Fruit fly (Drosophila melanogaster) whole organism, embryonic: ENCODE data around the gene CG5056.

Experiments
- Ada2b ChIP-seq: fragments of 200-800 bp; sonication (Bioruptor generic); IDR thresholded peaks from 2 replicates; pipeline ENCODE4 v1.3.6; 2022; ENCODE audit warnings: missing biosample characterization, missing genetic modification characterization
- Atf3 ChIP-seq: fragments of 200-800 bp; sonication (Bioruptor generic); optimal IDR thresholded peaks from 3 replicates; lab custom pipeline; 2016; ENCODE audit warnings: missing biosample characterization, missing genetic modification characterization
- B-H1 ChIP-seq: fragments of 200-800 bp; sonication (Bioruptor generic); IDR thresholded peaks from 3 replicates; pipeline ENCODE4 v1.3.6; 2022; ENCODE audit warnings: missing biosample characterization, missing genetic modification characterization
- CG10366 ChIP-seq: fragments of 200-800 bp; sonication (Bioruptor generic); IDR thresholded peaks from 2 replicates; pipeline ENCODE4 v1.3.6; 2022; ENCODE audit warnings: missing biosample characterization, missing genetic modification characterization
- CG10565 ChIP-seq: fragments of 200-800 bp; sonication (Bioruptor generic); optimal IDR thresholded peaks from 3 replicates; lab custom pipeline; 2016; ENCODE audit warnings: missing biosample characterization, mild to moderate bottlenecking, missing genetic modification characterization
- CG11456 ChIP-seq: fragments of 200-800 bp; sonication (Bioruptor generic); IDR thresholded peaks from 3 replicates; pipeline ENCODE4 v1.3.6; 2022; ENCODE audit warnings: missing biosample characterization, missing genetic modification characterization
- CG12071 ChIP-seq: fragments of 200-800 bp; sonication (Bioruptor generic); optimal IDR thresholded peaks from 3 replicates; lab custom pipeline; 2018; ENCODE audit warnings: missing biosample characterization, mild to moderate bottlenecking, missing genetic modification characterization
- CG14860 ChIP-seq: fragments of 200-800 bp; sonication (Bioruptor generic); IDR thresholded peaks from 3 replicates; pipeline ENCODE4 v1.3.6; 2022; ENCODE audit warnings: missing biosample characterization, missing genetic modification characterization; ENCODE audit not compliant: partially characterized antibody
- CG15011 ChIP-seq: fragments of 200-800 bp; sonication (Bioruptor generic); optimal IDR thresholded peaks from 3 replicates; lab custom pipeline; 2018; ENCODE audit warnings: missing biosample characterization, mild to moderate bottlenecking, missing genetic modification characterization
- CG15479 ChIP-seq: fragments of 200-800 bp; sonication (Bioruptor generic); optimal IDR thresholded peaks from 3 replicates; lab custom pipeline; 2019; ENCODE audit warnings: missing biosample characterization, mild to moderate bottlenecking, missing genetic modification characterization, moderate library complexity
- CG17186 ChIP-seq: fragments of 200-800 bp; sonication (Bioruptor generic); optimal IDR thresholded peaks from 3 replicates; lab custom pipeline; 2017; ENCODE audit warnings: missing biosample characterization, missing genetic modification reagents, missing genetic modification characterization
- CG2199 ChIP-seq: fragments of 200-800 bp; sonication (Bioruptor generic); IDR thresholded peaks from 3 replicates; pipeline ENCODE4 v1.3.6; 2022; ENCODE audit warnings: missing biosample characterization, missing genetic modification characterization
- CG33557 ChIP-seq: fragments of 200-800 bp; sonication (Bioruptor generic); optimal IDR thresholded peaks from 2 replicates; lab custom pipeline; 2019; ENCODE audit warnings: missing biosample characterization, mild to moderate bottlenecking, missing genetic modification characterization, moderate library complexity
- CG3407 ChIP-seq: fragments of 200-800 bp; sonication (Bioruptor generic); optimal IDR thresholded peaks from 2 replicates; lab custom pipeline; 2018; ENCODE audit warnings: missing biosample characterization, mild to moderate bottlenecking, missing genetic modification characterization
- CG34376 ChIP-seq: fragments of 200-800 bp; sonication (Bioruptor generic); optimal IDR thresholded peaks from 2 replicates; lab custom pipeline; 2018; ENCODE audit warnings: missing biosample characterization, mild to moderate bottlenecking, missing genetic modification characterization
- CG34422 ChIP-seq: fragments of 200-800 bp; sonication (Bioruptor generic); IDR thresholded peaks from 3 replicates; pipeline ENCODE4 v1.3.6; 2022; ENCODE audit warnings: missing biosample characterization, missing genetic modification characterization
- CG3995 ChIP-seq: fragments of 200-800 bp; sonication (Bioruptor generic); optimal IDR thresholded peaks from 3 replicates; lab custom pipeline; 2016; ENCODE audit warnings: missing biosample characterization, missing genetic modification characterization
- CG42726 ChIP-seq: fragments of 200-800 bp; sonication (Bioruptor generic); IDR thresholded peaks from 2 replicates; pipeline ENCODE4 v1.3.6; 2022; ENCODE audit warnings: missing biosample characterization, missing genetic modification characterization; ENCODE audit not compliant: partially characterized antibody
- CG5245 ChIP-seq: fragments of 200-800 bp; sonication (Bioruptor generic); optimal IDR thresholded peaks from 3 replicates; lab custom pipeline; 2016; ENCODE audit warnings: missing biosample characterization, missing genetic modification characterization
- CG6272 ChIP-seq: fragments of 200-800 bp; sonication (Bioruptor generic); IDR thresholded peaks from 2 replicates; pipeline ENCODE4 v1.3.6; 2022; ENCODE audit warnings: missing biosample characterization, missing genetic modification characterization
- CG6791 ChIP-seq: fragments of 200-800 bp; sonication (Bioruptor generic); IDR thresholded peaks from 3 replicates; pipeline ENCODE4 v1.3.6; 2022; ENCODE audit warnings: missing biosample characterization, missing genetic modification characterization; ENCODE audit not compliant: partially characterized antibody
- CG7786 ChIP-seq: fragments of 200-800 bp; sonication (Bioruptor generic); optimal IDR thresholded peaks from 2 replicates; lab custom pipeline; 2016; ENCODE audit warnings: missing biosample characterization, missing genetic modification characterization
- CG8290 ChIP-seq, 3 experiments: fragments of 200-800 bp; sonication (Bioruptor generic); optimal IDR thresholded peaks; 2 replicates each; lab custom pipeline; 2016 to 2019; ENCODE audit warnings: missing biosample characterization in 3 of 3, missing genetic modification characterization in 3 of 3, mild to moderate bottlenecking in 2 of 3, moderate library complexity in 1 of 3
- CG8924 ChIP-seq: fragments of 200-800 bp; optimal IDR thresholded peaks from 3 replicates; lab custom pipeline; 2019; ENCODE audit warnings: missing biosample characterization, mild to moderate bottlenecking, missing genetic modification characterization, moderate library complexity
- Camta ChIP-seq: fragments of 200-800 bp; sonication (Bioruptor generic); optimal IDR thresholded peaks from 2 replicates; lab custom pipeline; 2016; ENCODE audit warnings: missing biosample characterization, missing genetic modification characterization
- Dbx ChIP-seq: fragments of 200-800 bp; sonication (Bioruptor generic); IDR thresholded peaks from 3 replicates; pipeline ENCODE4 v1.3.6; 2022; ENCODE audit warnings: missing biosample characterization, missing genetic modification characterization
- Dll ChIP-seq: fragments of 200-800 bp; sonication (Bioruptor generic); IDR thresholded peaks from 4 replicates; pipeline ENCODE4 v1.3.6; 2022; ENCODE audit warnings: missing biosample characterization, missing genetic modification characterization; ENCODE audit not compliant: partially characterized antibody
- Doc3 ChIP-seq: fragments of 200-800 bp; sonication (Bioruptor generic); IDR thresholded peaks from 3 replicates; pipeline ENCODE4 v1.3.6; 2022; ENCODE audit warnings: missing biosample characterization, missing genetic modification characterization; ENCODE audit not compliant: partially characterized antibody
- Ets97D ChIP-seq: fragments of 200-800 bp; sonication (Bioruptor generic); optimal IDR thresholded peaks from 3 replicates; lab custom pipeline; 2016; ENCODE audit warnings: missing biosample characterization, missing genetic modification characterization
- Hey ChIP-seq: fragments of 200-800 bp; sonication (Bioruptor generic); optimal IDR thresholded peaks from 3 replicates; lab custom pipeline; 2018; ENCODE audit warnings: missing biosample characterization, mild to moderate bottlenecking, missing genetic modification characterization
- Nf-YC ChIP-seq: fragments of 200-800 bp; optimal IDR thresholded peaks from 3 replicates; lab custom pipeline; 2019; ENCODE audit warnings: missing biosample characterization, mild to moderate bottlenecking, missing genetic modification characterization, moderate library complexity
- Oaz ChIP-seq: fragments of 200-800 bp; sonication (Bioruptor generic); IDR thresholded peaks from 2 replicates; pipeline ENCODE4 v1.3.6; 2022; ENCODE audit warnings: missing biosample characterization, missing genetic modification characterization
- Poxn ChIP-seq: fragments of 200-800 bp; sonication (Bioruptor generic); IDR thresholded peaks from 2 replicates; pipeline ENCODE4 v1.3.6; 2022; ENCODE audit warnings: missing biosample characterization, missing genetic modification characterization
- al ChIP-seq: fragments of 200-800 bp; sonication (Bioruptor generic); IDR thresholded peaks from 2 replicates; pipeline ENCODE4 v1.3.6; 2022; ENCODE audit warnings: missing biosample characterization, missing genetic modification characterization
- btn ChIP-seq: fragments of 200-800 bp; sonication (Bioruptor generic); optimal IDR thresholded peaks from 2 replicates; lab custom pipeline; 2016; ENCODE audit warnings: missing biosample characterization, missing genetic modification characterization
- inv ChIP-seq: fragments of 200-800 bp; sonication (Bioruptor generic); IDR thresholded peaks from 2 replicates; pipeline ENCODE4 v1.3.6; 2022; ENCODE audit warnings: missing biosample characterization, missing genetic modification characterization; ENCODE audit not compliant: partially characterized antibody
- luna ChIP-seq: fragments of 200-800 bp; sonication (Bioruptor generic); optimal IDR thresholded peaks from 2 replicates; lab custom pipeline; 2016; ENCODE audit warnings: missing biosample characterization, missing genetic modification characterization
- oc ChIP-seq: fragments of 200-800 bp; sonication (Bioruptor generic); optimal IDR thresholded peaks from 2 replicates; lab custom pipeline; 2018; ENCODE audit warnings: missing biosample characterization, mild to moderate bottlenecking, missing genetic modification characterization, moderate library complexity
- p53 ChIP-seq: fragments of 200-800 bp; sonication (Bioruptor generic); optimal IDR thresholded peaks from 2 replicates; lab custom pipeline; 2016; ENCODE audit warnings: missing biosample characterization, missing genetic modification characterization
- pan ChIP-seq, 4 experiments: fragments of >200 bp in 3 of 4; fragments of 200-800 bp in 1 of 4; sonication (Bioruptor generic) in 1 of 4; optimal IDR thresholded peaks in 3 of 4; IDR thresholded peaks in 1 of 4; 2 replicates each; pipeline versions ENCODE4 v1.3.6 to Lab custom; 2017 to 2022; ENCODE audit warnings: missing biosample characterization in 2 of 4, missing genetic modification characterization in 2 of 4, mixed read lengths in 1 of 4
- pfk ChIP-seq: fragments of 200-800 bp; sonication (Bioruptor generic); optimal IDR thresholded peaks from 2 replicates; lab custom pipeline; 2018; ENCODE audit warnings: missing biosample characterization, mild to moderate bottlenecking, missing genetic modification characterization, moderate library complexity
- phol ChIP-seq: fragments of 200-800 bp; sonication (Bioruptor generic); optimal IDR thresholded peaks from 3 replicates; lab custom pipeline; 2018; ENCODE audit warnings: missing biosample characterization, mild to moderate bottlenecking, missing genetic modification characterization, moderate library complexity
- schlank ChIP-seq: fragments of 200-800 bp; sonication (Bioruptor generic); optimal IDR thresholded peaks from 2 replicates; lab custom pipeline; 2018; ENCODE audit warnings: missing biosample characterization, mild to moderate bottlenecking, missing genetic modification characterization
- sd ChIP-seq: fragments of 200-800 bp; sonication (Bioruptor generic); optimal IDR thresholded peaks from 3 replicates; lab custom pipeline; 2018; ENCODE audit warnings: missing biosample characterization, mild to moderate bottlenecking, missing genetic modification characterization, moderate library complexity
- sima ChIP-seq: fragments of 200-800 bp; sonication (Bioruptor generic); optimal IDR thresholded peaks from 2 replicates; lab custom pipeline; 2016; ENCODE audit warnings: missing biosample characterization, missing genetic modification characterization
- slbo ChIP-seq: fragments of 200-800 bp; sonication (Bioruptor generic); IDR thresholded peaks from 2 replicates; pipeline ENCODE4 v1.3.6; 2022; ENCODE audit warnings: missing biosample characterization, missing genetic modification characterization
- trem ChIP-seq: fragments of 200-800 bp; optimal IDR thresholded peaks from 3 replicates; lab custom pipeline; 2019; ENCODE audit warnings: missing biosample characterization, mild to moderate bottlenecking, missing genetic modification characterization, moderate library complexity
- trh ChIP-seq: fragments of 200-800 bp; sonication (Bioruptor generic); optimal IDR thresholded peaks from 2 replicates; lab custom pipeline; 2016; ENCODE audit warnings: missing biosample characterization, missing genetic modification characterization
- usp ChIP-seq: fragments of >200 bp; optimal IDR thresholded peaks from 2 replicates; lab custom pipeline; 2017; ENCODE audit warnings: missing biosample characterization, missing genetic modification characterization
- zen ChIP-seq: fragments of 200-800 bp; sonication (Bioruptor generic); optimal IDR thresholded peaks from 3 replicates; lab custom pipeline; 2018; ENCODE audit warnings: missing biosample characterization, mild to moderate bottlenecking, missing genetic modification characterization, moderate library complexity

Gene CG5056

DNA sequence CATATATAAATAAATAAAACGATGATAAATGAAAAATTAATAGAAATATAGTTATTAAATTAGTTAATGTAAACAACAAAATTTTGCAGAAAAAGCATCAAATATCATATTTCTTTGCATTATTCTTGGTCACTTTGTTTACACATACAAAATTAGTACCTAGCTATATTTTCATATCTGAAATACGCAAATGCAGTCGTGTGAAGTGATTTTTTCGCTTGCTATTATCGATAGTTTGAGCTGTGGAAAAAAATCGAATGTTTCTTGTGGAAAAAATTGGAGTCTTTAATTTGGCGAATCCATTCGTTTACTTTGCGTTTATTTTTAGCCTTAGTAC lies 30.0 kb downstream of the CG5056 start, which contains the start of gene Cnot4 (continued):
- peak; percentile 39; the same call in 2 of the 4 replicates for TF ChIP-seq Dll
- peak; percentile 16 for TF ChIP-seq zen (tag; lab: Kevin White, UChicago)
- no peak for TF ChIP-seq B-H1 (GFP tag; lab: Robert Waterston, UW)
- no peak for TF ChIP-seq Oaz (GFP tag; lab: Robert Waterston, UW)
- TF ChIP-seq pan (optimal IDR thresholded peaks at IDR 0.05; lab: Kevin White, UChicago): no peak
- TF ChIP-seq pan (GFP tag; optimal IDR thresholded peaks at IDR 0.05 in 1 of 2, IDR thresholded peaks at IDR 0.05 in 1 of 2): no peak
- no peak for TF ChIP-seq CG10366 (GFP tag; lab: Robert Waterston, UW)
- TF ChIP-seq slbo (GFP tag; lab: Robert Waterston, UW): no peak
- TF ChIP-seq trem: peak; percentile 38
- TF ChIP-seq CG6791 (GFP tag; lab: Robert Waterston, UW): 0 out of 3 replicates have a peak, but pooled peaks have one; percentile 31
- TF ChIP-seq CG8290 (GFP tag; optimal IDR thresholded peaks at IDR 0.05; lab: Kevin White, UChicago): peak; percentile 10
- TF ChIP-seq CG8290 (tag; optimal IDR thresholded peaks at IDR 0.05; lab: Kevin White, UChicago): no peak
- no peak for TF ChIP-seq Hey (tag; lab: Kevin White, UChicago)
- TF ChIP-seq CG17186 (GFP tag; lab: Kevin White, UChicago): no peak
- no peak for TF ChIP-seq btn (GFP tag; lab: Kevin White, UChicago)
- no peak for TF ChIP-seq CG14860
- peak; percentile 38; the same call in 1 of the 3 replicates for TF ChIP-seq Doc3 (GFP tag; lab: Robert Waterston, UW)
- TF ChIP-seq CG7786 (GFP tag; lab: Kevin White, UChicago): no peak
- no peak for TF ChIP-seq Atf3
- no peak for TF ChIP-seq trh (GFP tag; lab: Kevin White, UChicago)
- TF ChIP-seq pfk (GFP tag; lab: Kevin White, UChicago): no peak
- no peak for TF ChIP-seq Ets97D (GFP tag; lab: Kevin White, UChicago)
- TF ChIP-seq sima (GFP tag; lab: Kevin White, UChicago): no peak
- no peak for TF ChIP-seq sd (tag; lab: Kevin White, UChicago)
- TF ChIP-seq inv: 0 out of 2 replicates have a peak, but pooled peaks have one; percentile 30
- TF ChIP-seq CG11456: no peak
- no peak for TF ChIP-seq CG15011 (GFP tag; lab: Kevin White, UChicago)
- TF ChIP-seq schlank (tag; lab: Kevin White, UChicago): no peak
- no peak for TF ChIP-seq usp
- no peak for TF ChIP-seq al (GFP tag; lab: Robert Waterston, UW)
- TF ChIP-seq CG3995 (GFP tag; lab: Kevin White, UChicago): peak; percentile 96
- TF ChIP-seq Camta (GFP tag; lab: Kevin White, UChicago): no peak
- no peak for TF ChIP-seq Ada2b (GFP tag; lab: Robert Waterston, UW)
- no peak for TF ChIP-seq CG12071
- TF ChIP-seq luna (GFP tag; lab: Kevin White, UChicago): no peak
- TF ChIP-seq CG5245 (GFP tag; lab: Kevin White, UChicago): no peak
- TF ChIP-seq CG8924 (tag; lab: Kevin White, UChicago): no peak
- TF ChIP-seq CG34376 (GFP tag; lab: Kevin White, UChicago): no peak
- TF ChIP-seq CG42726 (GFP tag; lab: Robert Waterston, UW): 0 out of 2 replicates have a peak, but pooled peaks have one; percentile 12
- TF ChIP-seq Dbx (GFP tag; lab: Robert Waterston, UW): no peak
- no peak for TF ChIP-seq CG2199
- TF ChIP-seq oc (tag; lab: Kevin White, UChicago): no peak
- no peak for TF ChIP-seq p53 (GFP tag; lab: Kevin White, UChicago)
- TF ChIP-seq CG6272 (GFP tag; lab: Robert Waterston, UW): no peak
- TF ChIP-seq CG34422 (GFP tag; lab: Robert Waterston, UW): 0 out of 3 replicates have a peak, but pooled peaks have one; percentile 11
- no peak for TF ChIP-seq CG33557 (GFP tag; lab: Kevin White, UChicago)
- TF ChIP-seq CG15479 (GFP tag; lab: Kevin White, UChicago): no peak
- no peak for TF ChIP-seq CG10565 (GFP tag; lab: Kevin White, UChicago)
- peak; percentile 23 for TF ChIP-seq phol (tag; lab: Kevin White, UChicago)
- no peak for TF ChIP-seq Poxn (GFP tag; lab: Robert Waterston, UW)
- no peak for TF ChIP-seq Nf-YC
- TF ChIP-seq CG3407 (GFP tag; lab: Kevin White, UChicago): no peak
